Worm (Caenorhabditis elegans) whole organism, late embryonic: ENCODE results near the gene Y82E9BR.19.

Experiments used
- C38D4.7 ChIP-seq: fragments of 200-800 bp; sonication (Bioruptor generic); optimal IDR thresholded peaks from 2 replicates; lab custom pipeline; 2018; ENCODE audit warnings: mild to moderate bottlenecking, missing genetic modification characterization, moderate library complexity, missing compliant biosample characterization
- Y22D7AL.16 ChIP-seq: sonication (generic microtip); optimal IDR thresholded peaks from 2 replicates; lab custom pipeline; 2016; ENCODE audit warnings: missing genetic modification characterization, missing compliant biosample characterization
- ama-1 ChIP-seq: fragments of 150-350 bp; optimal IDR thresholded peaks from 2 replicates; lab custom pipeline; 2014
- ceh-14 ChIP-seq: sonication (generic microtip); optimal IDR thresholded peaks from 2 replicates; lab custom pipeline; 2016; ENCODE audit warnings: missing genotype, missing genetic modification characterization, missing compliant biosample characterization
- ceh-2 ChIP-seq: sonication (generic microtip); optimal IDR thresholded peaks from 2 replicates; lab custom pipeline; 2016; ENCODE audit warnings: missing genotype, missing genetic modification characterization, missing compliant biosample characterization
- ceh-24 ChIP-seq: sonication (generic microtip); optimal IDR thresholded peaks from 2 replicates; lab custom pipeline; 2016; ENCODE audit warnings: mild to moderate bottlenecking, missing genetic modification characterization, missing compliant biosample characterization
- ceh-31 ChIP-seq: sonication (generic microtip); optimal IDR thresholded peaks from 2 replicates; lab custom pipeline; 2016; ENCODE audit warnings: missing genetic modification characterization, missing compliant biosample characterization
- ceh-9 ChIP-seq: sonication (generic microtip); optimal IDR thresholded peaks from 2 replicates; lab custom pipeline; 2016; ENCODE audit warnings: mild to moderate bottlenecking, missing genetic modification characterization, inconsistent platforms, missing compliant biosample characterization
- dmd-4 ChIP-seq: sonication (generic microtip); optimal IDR thresholded peaks from 2 replicates; lab custom pipeline; 2016; ENCODE audit warnings: borderline replicate concordance, missing genetic modification characterization, missing compliant biosample characterization
- elt-4 ChIP-seq: sonication (generic microtip); optimal IDR thresholded peaks from 2 replicates; lab custom pipeline; 2016; ENCODE audit warnings: missing genetic modification characterization, missing compliant biosample characterization
- ets-4 ChIP-seq: sonication (generic microtip); optimal IDR thresholded peaks from 2 replicates; lab custom pipeline; 2016; ENCODE audit warnings: missing genetic modification characterization, missing compliant biosample characterization
- fkh-10 ChIP-seq: fragments of 150-350 bp; optimal IDR thresholded peaks from 2 replicates; lab custom pipeline; 2014; ENCODE audit warnings: missing biosample characterization, missing genetic modification reagents, missing genetic modification characterization
- hlh-13 ChIP-seq: fragments of 200-800 bp; sonication (Bioruptor generic); optimal IDR thresholded peaks from 2 replicates; lab custom pipeline; 2018; ENCODE audit warnings: mild to moderate bottlenecking, missing genetic modification characterization, missing compliant biosample characterization
- hlh-15 ChIP-seq: sonication (generic microtip); optimal IDR thresholded peaks from 2 replicates; lab custom pipeline; 2016; ENCODE audit warnings: missing genetic modification characterization, missing compliant biosample characterization
- hlh-30 ChIP-seq: sonication (generic microtip); optimal IDR thresholded peaks from 2 replicates; lab custom pipeline; 2017; ENCODE audit warnings: antibody characterized with exemption, missing genetic modification characterization, missing compliant biosample characterization; ENCODE audit not compliant: insufficient read depth
- lin-11 ChIP-seq: fragments of 200-800 bp; sonication (Bioruptor generic); optimal IDR thresholded peaks from 2 replicates; lab custom pipeline; 2018; ENCODE audit warnings: mild to moderate bottlenecking, missing genetic modification characterization, missing compliant biosample characterization
- mec-3 ChIP-seq: sonication (generic microtip); optimal IDR thresholded peaks from 2 replicates; lab custom pipeline; 2016; ENCODE audit warnings: borderline replicate concordance, missing genetic modification characterization, missing compliant biosample characterization
- nfya-1 ChIP-seq: sonication (generic microtip); optimal IDR thresholded peaks from 2 replicates; lab custom pipeline; 2017; ENCODE audit warnings: missing genetic modification characterization, mild to moderate bottlenecking, missing compliant biosample characterization, antibody characterized with exemption, moderate library complexity
- nhr-232 ChIP-seq: sonication (generic microtip); optimal IDR thresholded peaks from 2 replicates; lab custom pipeline; 2016; ENCODE audit warnings: missing genetic modification characterization, missing compliant biosample characterization
- npax-4 ChIP-seq: sonication (generic microtip); optimal IDR thresholded peaks from 2 replicates; lab custom pipeline; 2016; ENCODE audit warnings: missing genetic modification characterization, missing compliant biosample characterization
- pqm-1 ChIP-seq: sonication (generic microtip); optimal IDR thresholded peaks from 2 replicates; lab custom pipeline; 2016; ENCODE audit warnings: missing genetic modification characterization, missing compliant biosample characterization
- rnt-1 ChIP-seq: sonication (generic microtip); optimal IDR thresholded peaks from 2 replicates; lab custom pipeline; 2016; ENCODE audit warnings: missing genetic modification characterization, missing compliant biosample characterization
- tbx-2 ChIP-seq: sonication (generic microtip); optimal IDR thresholded peaks from 2 replicates; lab custom pipeline; 2016; ENCODE audit warnings: missing genetic modification characterization, missing compliant biosample characterization
- tbx-7 ChIP-seq: sonication (generic microtip); optimal IDR thresholded peaks from 2 replicates; lab custom pipeline; 2016; ENCODE audit warnings: missing genotype, missing genetic modification characterization, missing compliant biosample characterization
- zip-5 ChIP-seq: sonication (generic microtip); optimal IDR thresholded peaks from 2 replicates; lab custom pipeline; 2016; ENCODE audit warnings: missing genetic modification characterization, missing compliant biosample characterization

The Y82E9BR.19 gene

ce11 chrIII:1456859-1457258 lies 38.3 kb downstream of the Y82E9BR.19 start:
- TF ChIP-seq ets-4 (tag; lab: Kevin White, UChicago): no peak
- TF ChIP-seq, all 69 proteins: peak for 0

- TF ChIP-seq ceh-31 (tag; lab: Kevin White, UChicago) (no peak), Y22D7AL.16 (no peak), zip-5 (tag; lab: Kevin White, UChicago) (no peak), rnt-1 (tag; lab: Kevin White, UChicago) (no peak), hlh-30 (tag; lab: Kevin White, UChicago) (no peak), dmd-4 (tag; lab: Kevin White, UChicago) (no peak), mec-3 (tag; lab: Kevin White, UChicago) (no peak), npax-4 (tag; lab: Kevin White, UChicago) (no peak), C38D4.7 (GFP tag; lab: Kevin White, UChicago) (no peak), ceh-24 (tag; lab: Kevin White, UChicago) (no peak), ceh-2 (tag; lab: Kevin White, UChicago) (no peak), hlh-13 (GFP tag; lab: Kevin White, UChicago) (no peak), tbx-7 (tag; lab: Kevin White, UChicago) (no peak)
- TF ChIP-seq, all 69 proteins: peak for 0
Measured at ce11 chrIII:1455674-1456073, 39.5 kb downstream of the Y82E9BR.19 start, which contains the start of gene Y82E9BR.17. TSS of gene Y82E9BR.17 (minus strand) at chrIII:1455774.

ce11 chrIII:1446747-1447146 lies 48.4 kb downstream of the Y82E9BR.19 start:
- no peak for TF ChIP-seq ceh-14 (tag; lab: Kevin White, UChicago)
- TF ChIP-seq nhr-232 (tag; lab: Kevin White, UChicago): no peak
- no peak for TF ChIP-seq hlh-15 (tag; lab: Kevin White, UChicago)
- TF ChIP-seq dmd-4 (tag; lab: Kevin White, UChicago): no peak
- no peak for TF ChIP-seq fkh-10 (GFP tag; lab: Kevin White, UChicago)

ce11 chrIII:1439609-1440008 lies 55.5 kb downstream of the Y82E9BR.19 start:
- TF ChIP-seq tbx-2: no peak
- peak; percentile 17 for TF ChIP-seq elt-4 (tag; lab: Kevin White, UChicago)
- no peak for TF ChIP-seq pqm-1 (tag; lab: Kevin White, UChicago)

ce11 chrIII:1436738-1437137 lies 58.4 kb downstream of the Y82E9BR.19 start:
- no peak for TF ChIP-seq ama-1 (lab: Kevin White, UChicago)
- TF ChIP-seq ceh-24 (tag; lab: Kevin White, UChicago): no peak
- TF ChIP-seq ceh-9 (tag; lab: Kevin White, UChicago): no peak
- TF ChIP-seq ceh-31 (tag; lab: Kevin White, UChicago): no peak
- TF ChIP-seq lin-11 (tag; lab: Kevin White, UChicago): no peak
- TF ChIP-seq nfya-1 (tag; lab: Kevin White, UChicago): peak; percentile 99
- TF ChIP-seq tbx-2: no peak
- TF ChIP-seq, all 69 proteins: peak for 1
